Fruit fly (Drosophila melanogaster) whole organism, embryonic: Measurements from ENCODE around the gene CG15435.

Experiments used
- CG12071 ChIP-seq: fragments of 200-800 bp; sonication (Bioruptor generic); optimal IDR thresholded peaks from 3 replicates; lab custom pipeline; 2018; ENCODE audit warnings: missing biosample characterization, mild to moderate bottlenecking, missing genetic modification characterization
- CG8478 ChIP-seq: fragments of >200 bp; optimal IDR thresholded peaks from 2 replicates; lab custom pipeline; 2018
- NC2α ChIP-seq: fragments of 200-800 bp; sonication (Bioruptor generic); optimal IDR thresholded peaks from 2 replicates; lab custom pipeline; 2016; ENCODE audit warnings: missing biosample characterization, missing genetic modification characterization
- exex ChIP-seq: fragments of 200-800 bp; sonication (Bioruptor generic); optimal IDR thresholded peaks from 4 replicates; lab custom pipeline; 2018; ENCODE audit warnings: missing biosample characterization, mild to moderate bottlenecking, missing genetic modification characterization, moderate library complexity

- TF ChIP-seq CG8478 (lab: Kevin White, UChicago): no peak
- peak; percentile 90 for TF ChIP-seq exex
- TF ChIP-seq CG12071: peak; percentile 97
- peak; percentile 66 for TF ChIP-seq NC2α (GFP tag; lab: Kevin White, UChicago)
Measured at dm6 chr2L:4448582-4449016, 10.9 kb upstream of the CG15435 start, which contains the start of gene MFS18.
